Worm (Caenorhabditis elegans) whole organism, L3 larva: ENCODE measurements around the gene mtre-1.

Experiments used
- ama-1 ChIP-seq: fragments of 150-350 bp; optimal IDR thresholded peaks from 2 replicates; lab custom pipeline; 2018
- mdl-1 ChIP-seq: fragments of 150-350 bp; optimal IDR thresholded peaks from 2 replicates; lab custom pipeline; 2014; ENCODE audit warnings: missing biosample characterization, missing genetic modification characterization
- nhr-23 ChIP-seq: fragments of 150-350 bp; optimal IDR thresholded peaks from 2 replicates; lab custom pipeline; 2014; ENCODE audit warnings: missing biosample characterization, missing genetic modification reagents, missing genetic modification characterization
- nhr-237 ChIP-seq: fragments of 150-350 bp; optimal IDR thresholded peaks from 2 replicates; lab custom pipeline; 2014; ENCODE audit warnings: missing biosample characterization, missing genetic modification characterization
- nhr-76 ChIP-seq: fragments of 150-350 bp; sonication (generic microtip); optimal IDR thresholded peaks from 5 replicates; lab custom pipeline; 2014; ENCODE audit warnings: missing biosample characterization, missing genetic modification characterization
- pha-4 ChIP-seq: fragments of 150-350 bp; optimal IDR thresholded peaks from 2 replicates; lab custom pipeline; 2014; ENCODE audit warnings: missing biosample characterization, missing genetic modification reagents, missing genetic modification characterization

- TF ChIP-seq nhr-76 (tag; lab: Kevin White, UChicago) (no peak), nhr-237 (tag; lab: Kevin White, UChicago) (no peak), ama-1 (lab: Kevin White, UChicago) (no peak), pha-4 (tag; lab: Kevin White, UChicago) (peak; percentile 13), mdl-1 (tag; lab: Kevin White, UChicago) (no peak), nhr-23 (tag; lab: Kevin White, UChicago) (no peak)
Measured at ce11 chrII:8001428-8001827, 48.9 kb downstream of the mtre-1 start.
